Fruit fly (Drosophila melanogaster) Kc167 (cell line): ENCODE measurements around the gene Mtr3.

Experiments used
- Myc ChIP-seq: fragments of >200 bp; optimal IDR thresholded peaks from 2 replicates; lab custom pipeline; 2017; ENCODE audit warnings: missing external identifiers
- Sin3A ChIP-seq: fragments of >200 bp; optimal IDR thresholded peaks from 2 replicates; lab custom pipeline; 2018; ENCODE audit warnings: missing external identifiers
- h ChIP-seq: fragments of >200 bp; optimal IDR thresholded peaks from 3 replicates; lab custom pipeline; 2018; ENCODE audit warnings: missing external identifiers
- insv ChIP-seq: fragments of >200 bp; optimal IDR thresholded peaks from 3 replicates; lab custom pipeline; 2018; ENCODE audit warnings: missing external identifiers
- psq ChIP-seq: fragments of >200 bp; optimal IDR thresholded peaks from 2 replicates; lab custom pipeline; 2017; ENCODE audit warnings: missing external identifiers
- ttk ChIP-seq: sonication (Bioruptor generic); optimal IDR thresholded peaks from 2 replicates; lab custom pipeline; 2017; ENCODE audit warnings: missing external identifiers

- no peak for TF ChIP-seq h (lab: Kevin White, UChicago)
- TF ChIP-seq Sin3A (lab: Kevin White, UChicago), result no peak
- TF ChIP-seq psq (lab: Kevin White, UChicago), result no peak
- TF ChIP-seq ttk (lab: Kevin White, UChicago), result no peak
- no peak for TF ChIP-seq insv (lab: Kevin White, UChicago)
- no peak for TF ChIP-seq Myc (lab: Kevin White, UChicago)
These were observed 37.5 kb upstream of the Mtr3 start, which contains the start of gene CG32219 for dm6 chr3L:19951035-19951434.
